Worm (Caenorhabditis elegans) whole organism, late embryonic: ENCODE data around the gene F56D6.8.

Experiments used
- ceh-14 ChIP-seq: sonication (generic microtip); optimal IDR thresholded peaks from 2 replicates; lab custom pipeline; 2016; ENCODE audit warnings: missing genotype, missing genetic modification characterization, missing compliant biosample characterization
- ceh-24 ChIP-seq: sonication (generic microtip); optimal IDR thresholded peaks from 2 replicates; lab custom pipeline; 2016; ENCODE audit warnings: mild to moderate bottlenecking, missing genetic modification characterization, missing compliant biosample characterization
- ceh-48 ChIP-seq: sonication (generic microtip); optimal IDR thresholded peaks from 2 replicates; lab custom pipeline; 2016; ENCODE audit warnings: missing genetic modification characterization, inconsistent platforms, missing compliant biosample characterization
- elt-2 ChIP-seq: sonication (generic microtip); optimal IDR thresholded peaks from 2 replicates; lab custom pipeline; 2016; ENCODE audit warnings: missing genetic modification reagents, missing genetic modification characterization, missing compliant biosample characterization
- fax-1 ChIP-seq: sonication (generic microtip); optimal IDR thresholded peaks from 2 replicates; lab custom pipeline; 2016; ENCODE audit warnings: missing genotype, missing genetic modification characterization, missing compliant biosample characterization
- pag-3 ChIP-seq: sonication (generic microtip); optimal IDR thresholded peaks from 2 replicates; lab custom pipeline; 2016; ENCODE audit warnings: missing compliant biosample characterization, missing genetic modification characterization, borderline replicate concordance
- sox-2 ChIP-seq: fragments of 200-800 bp; sonication (Bioruptor generic); IDR thresholded peaks from 2 replicates; pipeline ENCODE4 v1.3.6; 2022; ENCODE audit warnings: missing genetic modification reagents, missing genetic modification characterization, missing compliant biosample characterization
- zip-5 ChIP-seq: sonication (generic microtip); optimal IDR thresholded peaks from 2 replicates; lab custom pipeline; 2016; ENCODE audit warnings: missing genetic modification characterization, missing compliant biosample characterization

- TF ChIP-seq zip-5 (tag; lab: Kevin White, UChicago) (no peak), ceh-48 (tag; lab: Kevin White, UChicago) (no peak), fax-1 (tag; lab: Kevin White, UChicago) (no peak), sox-2 (GFP tag; lab: Robert Waterston, UW) (no peak), pag-3 (tag; lab: Kevin White, UChicago) (no peak), ceh-24 (tag; lab: Kevin White, UChicago) (no peak), ceh-14 (no peak), elt-2 (tag; lab: Kevin White, UChicago) (no peak)
Observed at ce11 chrIV:3892027-3892426, 2.2 kb downstream of the F56D6.8 start, which contains the start of gene F56D6.9.
